Worm (Caenorhabditis elegans): ENCODE results near the gene T19C3.4.

- TF ChIP-seq athp-1 (tag; optimal IDR thresholded peaks at IDR 0.05) (no peak), F57A8.1 (GFP tag; optimal IDR thresholded peaks at IDR 0.05) (no peak), ceh-40 (GFP tag; IDR thresholded peaks at IDR 0.05) (no peak), nfya-1 (tag; optimal IDR thresholded peaks at IDR 0.05; ENCODE audit: borderline replicate concordance, insufficient read depth) (no peak), pbrm-1 (GFP tag; IDR thresholded peaks at IDR 0.05) (no peak), him-1 (tag; optimal IDR thresholded peaks at IDR 0.05) (no peak)
These were observed 16.0 kb upstream of the T19C3.4 start, which contains the start of gene T19C3.7 for ce11 chrIII:636067-636466.
